Worm (Caenorhabditis elegans): Measurements from ENCODE around the gene col-2.

The col-2 gene

DNA sequence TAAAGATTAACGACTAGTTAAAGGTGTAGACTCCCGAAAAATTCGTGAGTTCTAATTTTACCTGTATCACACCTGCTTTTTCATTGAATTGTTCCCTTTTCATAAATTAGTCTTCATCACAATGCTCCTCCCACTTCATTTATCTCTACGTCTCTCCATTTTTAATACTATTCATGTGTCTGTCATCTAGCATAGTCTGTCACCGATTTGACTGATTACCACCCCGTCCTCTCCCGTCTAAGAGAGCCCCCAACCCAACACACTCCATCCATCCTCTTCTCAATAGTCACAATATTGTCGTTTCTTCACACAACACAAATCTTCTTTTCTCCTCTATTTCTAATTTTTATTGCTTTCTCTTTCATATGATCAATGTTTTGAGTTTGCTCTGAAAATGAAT, 20.1 kb downstream of the col-2 start:
- TF ChIP-seq nhr-129 (tag; optimal IDR thresholded peaks at IDR 0.05) (peak; percentile 12), F13H6.1 (tag; optimal IDR thresholded peaks at IDR 0.05) (no peak), nhr-12 (tag; optimal IDR thresholded peaks at IDR 0.05) (no peak), lin-39 (tag; optimal IDR thresholded peaks at IDR 0.05) (peak; percentile 3), unc-62 (GFP tag; optimal IDR thresholded peaks at IDR 0.05) (no peak), mab-5 (tag; optimal IDR thresholded peaks at IDR 0.05) (peak; percentile 68)

- TF ChIP-seq unc-39 (tag; optimal IDR thresholded peaks at IDR 0.05) (no peak), mbf-1 (tag; optimal IDR thresholded peaks at IDR 0.05) (no peak), nhr-12 (tag; optimal IDR thresholded peaks at IDR 0.05) (no peak), peb-1 (tag; optimal IDR thresholded peaks at IDR 0.05) (no peak), ceh-82 (tag; optimal IDR thresholded peaks at IDR 0.05) (no peak), crh-2 (tag; optimal IDR thresholded peaks at IDR 0.05) (no peak), unc-55 (GFP tag; optimal IDR thresholded peaks at IDR 0.05) (no peak), ama-1 (optimal IDR thresholded peaks at IDR 0.05) (no peak), nhr-77 (tag; optimal IDR thresholded peaks at IDR 0.05) (no peak), skn-1 (tag; optimal IDR thresholded peaks at IDR 0.05) (no peak), egl-27 (tag; optimal IDR thresholded peaks at IDR 0.05) (no peak)
Observed at ce11 chrIV:10063941-10064340, 21.3 kb downstream of the col-2 start.

- no peak for TF ChIP-seq nhr-6 (tag; optimal IDR thresholded peaks at IDR 0.05)
- peak; percentile 11 for TF ChIP-seq nhr-129 (tag; optimal IDR thresholded peaks at IDR 0.05)
- no peak for TF ChIP-seq egl-27 (tag; optimal IDR thresholded peaks at IDR 0.05)
- TF ChIP-seq F13H6.1 (tag; optimal IDR thresholded peaks at IDR 0.05) = peak; percentile 29
- TF ChIP-seq C34F6.9 (tag; optimal IDR thresholded peaks at IDR 0.05) = peak; percentile 70
- peak in 1 of 2 experiments; percentile 21 for TF ChIP-seq lsy-2 (tag; optimal IDR thresholded peaks at IDR 0.05)
- TF ChIP-seq skn-1 (tag; optimal IDR thresholded peaks at IDR 0.05) = no peak
- no peak for TF ChIP-seq lin-13 (GFP tag; optimal IDR thresholded peaks at IDR 0.05)
- TF ChIP-seq dmd-4 (tag; optimal IDR thresholded peaks at IDR 0.05) = no peak
- no peak for TF ChIP-seq nhr-237 (tag; optimal IDR thresholded peaks at IDR 0.05)
- TF ChIP-seq unc-55 (GFP tag; optimal IDR thresholded peaks at IDR 0.05) = peak; percentile 29
- TF ChIP-seq zag-1 (tag; optimal IDR thresholded peaks at IDR 0.05) = peak; percentile 31
- TF ChIP-seq fos-1 (tag; optimal IDR thresholded peaks at IDR 0.05) = peak; percentile 62
- TF ChIP-seq mab-5 (tag; optimal IDR thresholded peaks at IDR 0.05) = no peak
- TF ChIP-seq snpc-4 (tag; optimal IDR thresholded peaks at IDR 0.05) = peak; percentile 5
- no peak for TF ChIP-seq unc-39 (tag; optimal IDR thresholded peaks at IDR 0.05)
- TF ChIP-seq crh-2 (tag; optimal IDR thresholded peaks at IDR 0.05) = peak; percentile 62
- TF ChIP-seq sem-4 (tag; optimal IDR thresholded peaks at IDR 0.05) = no peak
- no peak for TF ChIP-seq sma-9 (GFP tag; optimal IDR thresholded peaks at IDR 0.05)
- TF ChIP-seq sma-9 (tag; optimal IDR thresholded peaks at IDR 0.05) = no peak
- peak in 1 of 2 experiments; percentile 33 for TF ChIP-seq mdl-1 (tag; optimal IDR thresholded peaks at IDR 0.05)
Observed at ce11 chrIV:10062728-10063127, 22.5 kb downstream of the col-2 start, which contains the start of gene ipla-7. Gene ipla-7, minus strand, starts transcription at chrIV:10062849.

DNA sequence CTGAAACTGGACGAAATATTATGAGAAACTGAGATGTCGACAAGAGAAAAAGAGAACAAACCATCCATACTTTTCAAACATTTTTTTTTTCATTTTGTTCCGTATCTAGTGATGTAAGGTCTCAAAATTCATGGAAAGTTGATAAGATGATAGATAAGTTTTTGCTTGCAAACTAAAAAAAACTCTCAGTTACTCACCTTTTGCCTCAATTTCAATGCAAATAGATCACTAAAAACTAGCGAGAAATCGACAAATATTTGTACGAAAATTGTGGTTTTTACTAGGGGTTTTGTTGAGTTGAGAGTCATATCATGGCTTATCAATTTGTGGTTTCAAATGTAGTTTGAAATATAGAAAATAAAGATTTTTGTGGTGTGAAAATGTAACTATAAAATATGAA, 24.5 kb downstream of the col-2 start:
- no peak for TF ChIP-seq snpc-4 (tag; optimal IDR thresholded peaks at IDR 0.05)
- peak; percentile 57 for TF ChIP-seq fos-1 (tag; optimal IDR thresholded peaks at IDR 0.05)
- TF ChIP-seq unc-55 (GFP tag; optimal IDR thresholded peaks at IDR 0.05) = no peak
- TF ChIP-seq sma-9 (GFP tag; optimal IDR thresholded peaks at IDR 0.05) = no peak
- TF ChIP-seq sma-9 (tag; optimal IDR thresholded peaks at IDR 0.05) = no peak
- no peak for TF ChIP-seq ztf-4 (tag; optimal IDR thresholded peaks at IDR 0.05)
- TF ChIP-seq blmp-1 (tag; optimal IDR thresholded peaks at IDR 0.05; ENCODE audit: insufficient read depth) = no peak
- TF ChIP-seq nhr-237 (tag; optimal IDR thresholded peaks at IDR 0.05) = no peak
- TF ChIP-seq gmeb-1 (tag; optimal IDR thresholded peaks at IDR 0.05) = no peak
- TF ChIP-seq aly-2 (tag; optimal IDR thresholded peaks at IDR 0.05) = no peak

- no peak for TF ChIP-seq elt-1 (tag; optimal IDR thresholded peaks at IDR 0.05)
- TF ChIP-seq alr-1 (tag; optimal IDR thresholded peaks at IDR 0.05) = no peak
- TF ChIP-seq crh-2 (tag; optimal IDR thresholded peaks at IDR 0.05) = peak; percentile 99
- TF ChIP-seq egl-27 (tag; optimal IDR thresholded peaks at IDR 0.05) = peak; percentile 42
- no peak for TF ChIP-seq unc-55 (GFP tag; optimal IDR thresholded peaks at IDR 0.05)
- TF ChIP-seq nhr-77 (tag; optimal IDR thresholded peaks at IDR 0.05) = no peak
- TF ChIP-seq R02D3.7 (tag; optimal IDR thresholded peaks at IDR 0.05) = no peak
- TF ChIP-seq snpc-4 (tag; optimal IDR thresholded peaks at IDR 0.05) = no peak
- no peak for TF ChIP-seq dmd-4 (tag; optimal IDR thresholded peaks at IDR 0.05)
- no peak for TF ChIP-seq Y55F3AM.14 (GFP tag; optimal IDR thresholded peaks at IDR 0.05)
- TF ChIP-seq skn-1 (tag; optimal IDR thresholded peaks at IDR 0.05) = no peak
- TF ChIP-seq peb-1 (tag; optimal IDR thresholded peaks at IDR 0.05) = no peak
- no peak for TF ChIP-seq mbf-1 (tag; optimal IDR thresholded peaks at IDR 0.05)
- TF ChIP-seq lsy-2 (tag; optimal IDR thresholded peaks at IDR 0.05) = no peak
- TF ChIP-seq fos-1 (tag; optimal IDR thresholded peaks at IDR 0.05) = peak; percentile 76
- no peak for TF ChIP-seq nhr-11 (tag; optimal IDR thresholded peaks at IDR 0.05)
- TF ChIP-seq nhr-12 (tag; optimal IDR thresholded peaks at IDR 0.05) = no peak
- TF ChIP-seq sem-4 (tag; optimal IDR thresholded peaks at IDR 0.05) = no peak
- no peak for TF ChIP-seq aly-2 (tag; optimal IDR thresholded peaks at IDR 0.05)
- no peak for TF ChIP-seq nhr-237 (tag; optimal IDR thresholded peaks at IDR 0.05)
- no peak for TF ChIP-seq blmp-1 (tag; optimal IDR thresholded peaks at IDR 0.05; ENCODE audit: insufficient read depth)
- TF ChIP-seq gmeb-1 (tag; optimal IDR thresholded peaks at IDR 0.05) = no peak
- TF ChIP-seq mab-5 (tag; optimal IDR thresholded peaks at IDR 0.05) = no peak
- no peak for TF ChIP-seq nhr-6 (tag; optimal IDR thresholded peaks at IDR 0.05)
- no peak for TF ChIP-seq mdl-1 (tag; optimal IDR thresholded peaks at IDR 0.05)
- no peak for TF ChIP-seq ztf-11 (tag; optimal IDR thresholded peaks at IDR 0.05)
- no peak for TF ChIP-seq elt-3 (tag; optimal IDR thresholded peaks at IDR 0.05)
- TF ChIP-seq unc-62 (GFP tag; optimal IDR thresholded peaks at IDR 0.05) = no peak
- TF ChIP-seq lin-11 (tag; optimal IDR thresholded peaks at IDR 0.05) = no peak
- peak; percentile 77 for TF ChIP-seq sma-9 (GFP tag; optimal IDR thresholded peaks at IDR 0.05)
- TF ChIP-seq sma-9 (tag; optimal IDR thresholded peaks at IDR 0.05) = no peak
- TF ChIP-seq nhr-10 (tag; optimal IDR thresholded peaks at IDR 0.05) = no peak
- no peak for TF ChIP-seq ztf-4 (tag; optimal IDR thresholded peaks at IDR 0.05)
Observed at ce11 chrIV:10059175-10059574, 26.1 kb downstream of the col-2 start.

Measured in whole organism, L2 larva.